Worm (Caenorhabditis elegans) whole organism, L4/young adult: ENCODE data around the gene dpr-1.
A peak's percentile ranks its signal among the peaks of the same experiment; 100 is the strongest.

Experiments used
- W03F9.2 ChIP-seq: fragments of 150-350 bp; optimal IDR thresholded peaks from 2 replicates; lab custom pipeline; 2014; ENCODE audit warnings: missing biosample characterization, missing genetic modification characterization
- dao-5 ChIP-seq: sonication (generic microtip); optimal IDR thresholded peaks from 2 replicates; lab custom pipeline; 2016; ENCODE audit warnings: missing genotype, missing genetic modification characterization, moderate library complexity, missing compliant biosample characterization
- him-1 ChIP-seq: sonication (generic microtip); optimal IDR thresholded peaks from 2 replicates; lab custom pipeline; 2016; ENCODE audit warnings: missing genotype, missing genetic modification reagents, missing genetic modification characterization, missing compliant biosample characterization

Gene dpr-1

DNA sequence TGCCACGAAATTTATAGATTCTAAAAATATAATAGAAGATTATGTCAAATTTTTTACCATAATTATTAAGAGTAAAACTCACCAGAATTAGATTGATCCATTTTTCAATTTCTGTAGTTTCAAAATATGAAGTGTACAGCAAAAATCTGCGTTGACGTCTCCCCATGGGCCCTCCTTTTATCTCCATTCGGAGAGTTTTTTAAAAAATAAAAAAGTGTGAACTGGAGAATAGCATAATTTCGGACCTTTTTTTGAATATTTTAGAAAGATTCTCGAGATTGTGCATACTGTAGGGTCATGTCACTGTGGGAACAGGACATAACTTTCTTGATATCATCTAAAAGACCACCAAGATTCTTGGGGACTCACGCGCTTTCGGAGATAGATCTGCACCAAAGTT, at the start of gene dpr-1:
TSS of gene dpr-1 (minus strand) at position 101 of the 400 bp plus-strand sequence.
- TF ChIP-seq him-1 (tag; lab: Kevin White, UChicago) (no peak), dao-5 (no peak), W03F9.2 (tag; lab: Kevin White, UChicago) (no peak)

DNA sequence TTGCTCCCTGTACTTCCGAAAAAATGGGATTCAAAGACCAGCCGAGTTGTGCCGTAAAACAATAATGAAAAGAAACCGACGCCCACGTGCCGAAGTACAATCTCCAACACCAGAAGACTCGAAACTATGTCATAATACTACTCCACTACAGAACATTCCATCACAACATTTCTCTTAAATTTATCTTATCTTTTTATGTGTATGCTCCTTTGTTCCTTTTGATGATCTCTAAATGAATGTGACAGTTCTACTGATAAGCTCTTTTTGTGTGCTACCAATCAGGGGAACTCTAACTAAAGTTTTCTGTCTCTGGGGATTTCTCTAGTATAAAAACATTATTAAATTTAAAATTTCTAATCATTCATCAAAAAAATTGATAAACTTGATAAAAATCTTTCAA, 44.8 kb upstream of the dpr-1 start:
- TF ChIP-seq him-1 (tag; lab: Kevin White, UChicago) (no peak), W03F9.2 (tag; lab: Kevin White, UChicago) (no peak), dao-5 (no peak)

DNA sequence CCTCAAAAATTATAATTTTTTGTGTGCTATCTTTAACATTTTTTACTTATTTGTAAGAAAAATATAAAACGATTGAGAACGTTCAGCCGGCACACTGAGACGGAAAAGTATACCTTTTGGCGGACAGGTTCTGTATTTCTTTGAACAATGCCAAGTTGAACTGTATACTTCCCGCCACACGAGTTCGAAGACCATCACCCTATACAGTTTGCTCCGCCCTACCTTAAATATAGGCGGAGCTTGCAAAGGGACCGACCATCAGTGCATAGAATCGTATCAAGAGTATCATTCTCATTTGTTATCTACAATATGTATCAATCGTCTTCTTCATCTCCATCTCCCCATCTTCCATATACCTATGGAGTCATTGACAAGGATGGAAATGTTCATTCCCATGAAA, 42.8 kb upstream of the dpr-1 start, which contains the start of gene end-1:
TSS of gene end-1 (plus strand) at position 301 of the 400 bp plus-strand sequence.
- TF ChIP-seq W03F9.2 (tag; lab: Kevin White, UChicago) (no peak), dao-5 (no peak), him-1 (tag; lab: Kevin White, UChicago) (no peak)

DNA sequence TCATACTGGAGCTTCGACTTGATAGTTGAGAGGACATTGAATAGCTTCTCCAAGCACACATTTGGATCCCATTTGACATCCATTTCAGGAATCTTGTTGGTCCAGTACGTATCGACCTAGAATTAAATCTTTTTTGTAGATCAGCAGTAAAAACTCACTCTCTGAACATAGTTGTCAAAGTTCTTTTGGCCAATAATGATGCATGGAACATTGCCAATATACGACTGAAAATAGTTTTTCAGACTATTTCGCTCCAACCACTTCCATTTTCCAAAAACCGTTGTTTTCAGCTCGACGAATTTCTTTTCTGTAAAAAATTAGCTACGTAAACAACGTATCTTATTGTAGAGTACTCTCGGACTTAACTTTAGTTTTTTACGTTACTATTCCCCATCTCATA, 39.7 kb upstream of the dpr-1 start:
- TF ChIP-seq W03F9.2 (tag; lab: Kevin White, UChicago) (no peak), dao-5 (no peak), him-1 (tag; lab: Kevin White, UChicago) (no peak)

DNA sequence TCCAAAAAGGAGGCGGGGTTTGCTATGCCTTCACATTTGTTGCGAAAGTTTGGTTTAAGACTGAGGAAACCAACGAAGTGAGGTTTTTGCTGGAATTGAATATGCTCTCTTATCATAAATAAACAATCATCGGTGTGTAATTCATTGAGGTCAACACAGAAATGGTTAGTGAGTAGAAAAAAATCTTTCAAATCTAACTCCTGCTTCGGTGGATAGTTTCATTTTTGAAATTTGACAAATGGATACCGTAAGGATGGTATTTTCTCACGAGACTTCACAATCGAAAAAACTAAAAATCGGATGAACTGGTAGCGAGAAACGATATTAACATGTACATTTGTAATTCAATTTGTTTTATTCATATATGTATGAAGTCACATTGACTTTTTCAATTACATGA, 38.8 kb upstream of the dpr-1 start, which contains the start of gene eol-1:
TSS of gene eol-1 (minus strand) at position 101 of the 400 bp plus-strand sequence.
- TF ChIP-seq him-1 (tag; lab: Kevin White, UChicago): no peak
- TF ChIP-seq W03F9.2 (tag; lab: Kevin White, UChicago): no peak
- TF ChIP-seq dao-5: no peak

DNA sequence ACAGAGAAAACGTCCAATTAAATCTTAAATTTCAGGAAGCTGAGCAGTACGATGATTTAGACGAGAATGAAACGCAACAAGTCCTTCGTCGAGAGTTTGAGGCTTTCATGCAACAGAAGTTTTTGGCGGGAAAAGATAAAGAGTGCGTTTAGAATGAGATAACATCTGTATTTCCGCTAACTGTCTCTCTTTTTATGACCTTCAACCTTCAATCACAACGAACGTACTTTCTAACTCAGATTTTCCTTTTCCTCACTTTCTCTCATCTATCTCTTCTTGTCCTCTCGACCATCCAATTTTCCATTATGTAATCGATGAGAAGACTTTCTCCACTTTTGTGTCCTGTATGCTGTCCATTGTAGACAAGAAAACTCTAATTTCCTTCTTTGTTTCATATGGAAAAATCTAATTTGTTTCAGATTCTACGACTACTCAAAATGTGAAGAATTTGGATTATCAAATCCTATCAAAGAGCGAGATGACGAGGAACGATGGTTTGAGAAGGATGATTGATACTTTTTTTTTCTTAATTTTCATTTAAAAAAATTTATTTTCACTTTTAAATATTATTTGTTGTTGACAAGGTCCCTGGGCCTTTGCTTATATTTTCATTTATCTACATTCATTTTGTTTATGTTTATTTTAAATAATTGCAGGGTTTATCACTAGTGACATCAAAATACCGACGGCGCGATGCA, 21.4 kb upstream of the dpr-1 start, which contains the start of gene sao-1:
TSS of gene sao-1 (plus strand) at position 648 of the 698 bp plus-strand sequence.
- no peak for TF ChIP-seq dao-5
- TF ChIP-seq him-1 (tag; lab: Kevin White, UChicago): no peak
- TF ChIP-seq W03F9.2 (tag; lab: Kevin White, UChicago): no peak

DNA sequence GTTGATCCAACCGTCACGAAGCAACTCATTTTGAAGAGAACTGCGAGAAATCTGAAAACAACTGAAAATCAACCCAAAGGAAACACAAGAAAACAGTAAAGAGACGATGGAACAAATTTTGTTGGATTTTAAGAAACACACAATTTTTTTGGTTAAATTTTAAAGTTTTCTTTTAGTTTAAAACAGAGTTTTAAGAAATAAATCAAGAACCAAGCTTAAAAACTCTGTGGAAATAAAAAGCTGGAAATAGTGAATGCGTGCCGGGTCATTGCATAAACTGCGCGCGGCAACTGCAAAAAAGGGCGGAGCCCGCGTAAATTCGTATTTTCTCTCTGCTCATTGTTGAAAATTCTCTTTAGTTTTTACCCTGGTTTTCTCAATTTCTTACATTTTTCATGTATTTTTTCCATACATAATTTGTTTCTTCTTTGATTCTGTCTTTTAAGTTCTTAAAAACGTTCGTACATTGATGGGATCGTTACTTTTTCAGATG, 20.0 kb upstream of the dpr-1 start, which contains the start of the genes algn-13 and R10D12.13:
TSS of gene algn-13 (minus strand) at position 51 of the 493 bp plus-strand sequence.
TSS of gene R10D12.13 (plus strand) at position 491 of the 493 bp plus-strand sequence.
- TF ChIP-seq him-1 (tag; lab: Kevin White, UChicago) (no peak), W03F9.2 (tag; lab: Kevin White, UChicago) (peak; percentile 78), dao-5 (no peak)

DNA sequence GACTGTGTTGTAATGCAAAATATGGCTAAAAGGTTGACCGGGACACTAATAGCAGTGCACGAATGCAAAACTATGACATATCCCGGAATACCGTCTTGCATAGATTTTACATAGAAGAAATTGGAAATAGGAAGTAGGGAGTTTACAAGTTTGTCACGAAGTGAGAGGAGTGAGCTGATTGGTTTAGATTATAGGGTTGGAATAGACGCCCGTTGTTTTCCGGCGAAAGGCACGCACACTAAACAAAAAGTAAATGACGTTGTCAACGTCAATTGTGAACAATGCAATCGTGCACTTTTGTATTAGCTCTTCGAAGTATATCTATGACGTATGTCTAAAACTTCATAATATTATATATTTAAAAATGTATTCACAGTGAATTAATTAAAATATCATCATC, 18.9 kb upstream of the dpr-1 start, which contains the start of gene srh-24:
TSS of gene srh-24 (minus strand) at position 101 of the 400 bp plus-strand sequence.
- TF ChIP-seq him-1 (tag; lab: Kevin White, UChicago) (no peak), W03F9.2 (tag; lab: Kevin White, UChicago) (no peak), dao-5 (no peak)

DNA sequence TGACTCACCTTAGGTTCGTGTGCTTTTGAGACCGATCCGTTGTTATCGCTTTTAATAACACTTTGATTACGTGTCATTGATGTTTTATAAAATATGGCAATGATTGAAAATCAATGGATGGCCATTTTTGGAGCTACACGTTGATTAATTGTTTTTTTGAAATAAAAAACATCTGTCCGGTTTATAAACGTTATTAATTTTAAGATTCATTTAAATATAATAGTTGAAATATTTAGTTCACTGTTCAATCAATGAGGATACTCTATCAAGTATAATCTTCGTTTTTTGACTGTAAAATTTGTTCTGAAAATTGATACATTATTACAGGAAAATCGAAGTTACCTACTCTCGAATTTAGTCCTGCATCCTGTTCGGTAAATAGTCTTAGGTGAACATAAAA, 16.3 kb upstream of the dpr-1 start, which contains the start of gene R10D12.10:
TSS of gene R10D12.10 (minus strand) at position 101 of the 400 bp plus-strand sequence.
- TF ChIP-seq dao-5: no peak
- no peak for TF ChIP-seq W03F9.2 (tag; lab: Kevin White, UChicago)
- no peak for TF ChIP-seq him-1 (tag; lab: Kevin White, UChicago)

DNA sequence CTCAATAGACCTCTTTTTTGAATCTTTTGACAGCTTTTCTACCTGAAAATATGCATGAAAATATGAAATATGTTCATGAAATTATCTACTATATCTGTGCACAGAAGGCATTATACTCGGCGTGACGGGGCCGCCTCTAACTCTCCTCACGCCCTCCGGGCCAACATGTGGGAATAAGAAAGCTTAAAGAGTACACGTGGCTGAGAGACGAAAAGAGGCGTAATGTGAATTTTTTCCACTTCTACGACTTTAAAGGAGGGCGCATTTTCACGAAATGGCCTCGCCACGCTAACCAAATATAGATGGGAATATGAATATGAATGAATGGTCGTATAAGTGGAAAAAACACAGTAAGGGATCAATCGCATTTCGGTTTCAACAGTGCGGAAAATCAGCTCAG, 15.7 kb upstream of the dpr-1 start:
- TF ChIP-seq dao-5 (no peak), him-1 (tag; lab: Kevin White, UChicago) (no peak), W03F9.2 (tag; lab: Kevin White, UChicago) (no peak)

DNA sequence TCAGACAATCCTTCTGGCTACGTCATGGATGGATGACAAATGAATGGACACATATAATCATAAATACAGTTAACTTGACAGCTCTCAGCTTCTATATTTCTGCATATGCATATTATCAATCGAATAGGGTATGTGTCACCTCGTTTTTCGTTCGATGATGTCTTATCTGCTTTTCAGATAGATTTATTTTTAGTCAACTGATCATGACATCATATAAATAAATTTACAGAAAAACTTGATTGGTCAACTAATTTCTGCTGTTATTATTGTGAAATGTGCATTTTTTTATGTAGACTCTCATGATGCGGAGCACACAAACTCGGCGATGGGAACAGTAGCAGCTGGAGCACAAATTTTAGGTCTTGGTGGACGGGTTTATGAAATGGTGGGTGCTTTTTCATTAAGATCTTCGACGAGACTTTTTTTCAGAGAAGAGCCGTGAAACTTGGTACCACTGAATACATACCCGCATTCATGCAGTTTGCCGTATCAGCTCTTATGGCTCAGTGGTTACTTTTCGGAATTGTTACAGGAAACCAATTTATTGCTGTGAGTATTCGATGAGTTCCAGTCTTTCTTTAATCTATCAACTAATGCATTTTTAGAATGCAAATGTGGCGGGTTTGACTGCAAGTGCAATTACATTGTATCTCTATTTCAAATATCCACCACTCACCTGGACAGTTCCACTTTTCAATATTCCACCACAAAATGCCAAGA, 13.5 kb upstream of the dpr-1 start:
- TF ChIP-seq him-1 (tag; lab: Kevin White, UChicago) (no peak), dao-5 (no peak), W03F9.2 (tag; lab: Kevin White, UChicago) (no peak)

DNA sequence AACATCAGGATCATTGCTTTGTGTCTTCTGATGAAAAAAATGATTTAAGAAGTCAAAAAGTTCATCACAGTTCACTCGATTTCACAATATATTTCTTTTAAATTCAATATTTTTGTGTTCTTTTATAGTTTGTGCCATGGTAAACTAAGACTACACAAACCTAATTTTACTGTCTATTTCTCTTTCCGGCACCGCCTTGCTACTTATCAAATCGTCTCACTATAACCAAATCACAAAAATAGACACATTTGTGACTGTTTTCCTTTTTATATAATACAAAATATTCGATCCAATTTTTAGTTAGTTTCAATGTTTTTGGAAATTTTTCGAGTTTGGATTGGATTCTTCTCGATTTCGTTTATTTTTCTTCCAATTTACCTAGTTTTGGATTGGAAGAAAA, 12.1 kb upstream of the dpr-1 start, which contains the start of gene swt-6:
TSS of gene swt-6 (plus strand) at position 301 of the 400 bp plus-strand sequence.
- TF ChIP-seq him-1 (tag; lab: Kevin White, UChicago): no peak
- TF ChIP-seq W03F9.2 (tag; lab: Kevin White, UChicago): no peak
- no peak for TF ChIP-seq dao-5

DNA sequence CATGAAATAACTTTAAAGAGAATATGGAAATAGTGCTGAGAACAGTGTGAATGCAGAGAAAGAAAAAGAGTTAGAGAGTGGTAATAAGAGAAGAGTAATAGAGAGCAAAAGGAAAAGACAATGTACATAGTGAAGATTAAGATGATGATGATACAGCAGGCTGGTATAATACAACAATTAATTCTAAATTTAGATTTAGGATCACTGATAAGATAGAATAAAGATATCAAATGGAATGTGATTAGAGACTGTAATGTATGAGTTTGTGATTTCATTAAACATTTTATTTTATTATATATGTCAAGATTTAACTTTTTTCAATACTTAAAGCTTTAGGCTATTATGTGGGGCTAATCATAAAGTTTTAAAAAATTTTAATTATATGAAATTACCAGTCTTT, 11.2 kb upstream of the dpr-1 start, which contains the start of gene R10D12.8:
TSS of gene R10D12.8 (minus strand) at position 101 of the 400 bp plus-strand sequence.
- no peak for TF ChIP-seq W03F9.2 (tag; lab: Kevin White, UChicago)
- no peak for TF ChIP-seq dao-5
- no peak for TF ChIP-seq him-1 (tag; lab: Kevin White, UChicago)
